Worm (Caenorhabditis elegans) whole organism, L3 larva: ENCODE measurements around the gene lgc-53.

Experiments used
- ceh-16 ChIP-seq: sonication (generic microtip); optimal IDR thresholded peaks from 2 replicates; lab custom pipeline; 2017; ENCODE audit warnings: missing biosample characterization, missing genetic modification characterization
- egl-27 ChIP-seq: sonication (generic microtip); optimal IDR thresholded peaks from 4 replicates; lab custom pipeline; 2017; ENCODE audit warnings: missing biosample characterization, missing genetic modification reagents, missing genetic modification characterization
- elt-3 ChIP-seq, 3 experiments: fragments of 150-350 bp in 1 of 3; sonication (generic microtip) in 2 of 3; optimal IDR thresholded peaks; 2 replicates in 2 of 3; 4 replicates in 1 of 3; lab custom pipeline; 2014 to 2017; ENCODE audit warnings: missing biosample characterization in 3 of 3, missing genetic modification characterization in 3 of 3
- lin-39 ChIP-seq: fragments of 150-350 bp; optimal IDR thresholded peaks from 2 replicates; lab custom pipeline; 2018; ENCODE audit warnings: missing biosample characterization, missing genetic modification reagents, missing genetic modification characterization
- mdl-1 ChIP-seq: fragments of 150-350 bp; optimal IDR thresholded peaks from 2 replicates; lab custom pipeline; 2014; ENCODE audit warnings: missing biosample characterization, missing genetic modification characterization
- nhr-12 ChIP-seq: fragments of 150-350 bp; optimal IDR thresholded peaks from 2 replicates; lab custom pipeline; 2014; ENCODE audit warnings: missing biosample characterization, missing genetic modification characterization
- nhr-237 ChIP-seq: fragments of 150-350 bp; optimal IDR thresholded peaks from 2 replicates; lab custom pipeline; 2014; ENCODE audit warnings: missing biosample characterization, missing genetic modification characterization
- nhr-28 ChIP-seq: fragments of 150-350 bp; optimal IDR thresholded peaks from 2 replicates; lab custom pipeline; 2014; ENCODE audit warnings: missing biosample characterization, missing genetic modification characterization
- nhr-76 ChIP-seq: fragments of 150-350 bp; sonication (generic microtip); optimal IDR thresholded peaks from 5 replicates; lab custom pipeline; 2014; ENCODE audit warnings: missing biosample characterization, missing genetic modification characterization
- snpc-4 ChIP-seq: fragments of 150-350 bp; optimal IDR thresholded peaks from 2 replicates; lab custom pipeline; 2014; ENCODE audit warnings: missing biosample characterization, missing genetic modification characterization
- unc-62 ChIP-seq: fragments of 150-350 bp; sonication (generic microtip); optimal IDR thresholded peaks from 4 replicates; lab custom pipeline; 2014; ENCODE audit warnings: missing biosample characterization, missing genetic modification reagents, missing genetic modification characterization
- zag-1 ChIP-seq: fragments of 150-350 bp; optimal IDR thresholded peaks from 2 replicates; lab custom pipeline; 2014; ENCODE audit warnings: missing biosample characterization, missing genetic modification characterization
- ztf-4 ChIP-seq: fragments of 150-350 bp; optimal IDR thresholded peaks from 2 replicates; lab custom pipeline; 2014; ENCODE audit warnings: missing biosample characterization, missing genetic modification characterization

ce11 chrX:16662723-16663122, 48.8 kb upstream of the lgc-53 start, which contains the start of gene F43B10.1:
- no peak for TF ChIP-seq nhr-28
- no peak for TF ChIP-seq unc-62
- no peak for TF ChIP-seq elt-3 (tag; optimal IDR thresholded peaks at IDR 0.05; lab: Kevin White, UChicago)
- TF ChIP-seq ztf-4 (tag; lab: Kevin White, UChicago): no peak
- TF ChIP-seq nhr-76 (tag; lab: Kevin White, UChicago): no peak
- no peak for TF ChIP-seq snpc-4
- no peak for TF ChIP-seq lin-39 (tag; lab: Kevin White, UChicago)
- TF ChIP-seq ceh-16 (tag; lab: Kevin White, UChicago): no peak
- TF ChIP-seq nhr-237 (tag; lab: Kevin White, UChicago): no peak
- TF ChIP-seq nhr-12 (tag; lab: Kevin White, UChicago): no peak
- TF ChIP-seq egl-27: no peak
- TF ChIP-seq mdl-1: no peak
- no peak for TF ChIP-seq zag-1 (tag; lab: Kevin White, UChicago)
